Worm (Caenorhabditis elegans) whole organism, L3 larva: ENCODE results near the gene F40G12.9.

Experiments
- R02D3.7 ChIP-seq: fragments of 150-350 bp; optimal IDR thresholded peaks from 2 replicates; lab custom pipeline; 2014; ENCODE audit warnings: missing biosample characterization, missing genetic modification characterization
- ZK546.5 ChIP-seq: sonication (generic microtip); optimal IDR thresholded peaks from 2 replicates; lab custom pipeline; 2017; ENCODE audit warnings: missing biosample characterization, missing genetic modification characterization
- aly-2 ChIP-seq: fragments of 150-350 bp; optimal IDR thresholded peaks from 2 replicates; lab custom pipeline; 2014; ENCODE audit warnings: missing biosample characterization, missing genetic modification characterization
- ceh-16 ChIP-seq: sonication (generic microtip); optimal IDR thresholded peaks from 2 replicates; lab custom pipeline; 2017; ENCODE audit warnings: missing biosample characterization, missing genetic modification characterization
- ceh-28 ChIP-seq: fragments of 150-350 bp; optimal IDR thresholded peaks from 2 replicates; lab custom pipeline; 2014; ENCODE audit warnings: missing biosample characterization, missing genetic modification reagents, missing genetic modification characterization
- ceh-82 ChIP-seq: fragments of 150-350 bp; optimal IDR thresholded peaks from 2 replicates; lab custom pipeline; 2014; ENCODE audit warnings: missing biosample characterization, missing genetic modification characterization
- ceh-9 ChIP-seq: sonication (generic microtip); optimal IDR thresholded peaks from 2 replicates; lab custom pipeline; 2018; ENCODE audit warnings: missing biosample characterization, missing genetic modification characterization
- daf-12 ChIP-seq: fragments of 150-350 bp; optimal IDR thresholded peaks from 2 replicates; lab custom pipeline; 2014; ENCODE audit warnings: missing biosample characterization, missing genetic modification reagents, missing genetic modification characterization
- egl-5 ChIP-seq: fragments of 150-350 bp; optimal IDR thresholded peaks from 2 replicates; lab custom pipeline; 2017; ENCODE audit warnings: missing biosample characterization, missing genetic modification reagents, missing genetic modification characterization, inconsistent platforms
- elt-1 ChIP-seq: fragments of 150-350 bp; optimal IDR thresholded peaks from 2 replicates; lab custom pipeline; 2014; ENCODE audit warnings: missing biosample characterization, missing genetic modification characterization
- elt-2 ChIP-seq: sonication (generic microtip); optimal IDR thresholded peaks from 2 replicates; lab custom pipeline; 2016; ENCODE audit warnings: missing genetic modification reagents, mild to moderate bottlenecking, missing genetic modification characterization, missing compliant biosample characterization
- elt-3 ChIP-seq, 3 experiments: fragments of 150-350 bp in 1 of 3; sonication (generic microtip) in 2 of 3; optimal IDR thresholded peaks; 2 replicates in 2 of 3; 4 replicates in 1 of 3; lab custom pipeline; 2014 to 2017; ENCODE audit warnings: missing biosample characterization in 3 of 3, missing genetic modification characterization in 3 of 3
- eor-1 ChIP-seq, 2 experiments: fragments of 150-350 bp; optimal IDR thresholded peaks; 2 replicates each; lab custom pipeline; 2014 to 2018; ENCODE audit warnings: missing biosample characterization in 2 of 2, missing genetic modification characterization in 2 of 2
- fkh-10 ChIP-seq: sonication (generic microtip); optimal IDR thresholded peaks from 2 replicates; lab custom pipeline; 2017; ENCODE audit warnings: missing biosample characterization, missing genetic modification reagents, missing genetic modification characterization
- fos-1 ChIP-seq: fragments of 150-350 bp; optimal IDR thresholded peaks from 2 replicates; lab custom pipeline; 2014; ENCODE audit warnings: missing biosample characterization, missing genetic modification characterization
- jun-1 ChIP-seq: fragments of 150-350 bp; optimal IDR thresholded peaks from 2 replicates; lab custom pipeline; 2014; ENCODE audit warnings: missing biosample characterization, missing genetic modification reagents, missing genetic modification characterization
- lin-15B ChIP-seq: fragments of 150-350 bp; optimal IDR thresholded peaks from 2 replicates; lab custom pipeline; 2014; ENCODE audit warnings: missing biosample characterization, missing genetic modification characterization
- lin-39 ChIP-seq: fragments of 150-350 bp; optimal IDR thresholded peaks from 2 replicates; lab custom pipeline; 2018; ENCODE audit warnings: missing biosample characterization, missing genetic modification reagents, missing genetic modification characterization
- mdl-1 ChIP-seq: fragments of 150-350 bp; optimal IDR thresholded peaks from 2 replicates; lab custom pipeline; 2014; ENCODE audit warnings: missing biosample characterization, missing genetic modification characterization
- mml-1 ChIP-seq: fragments of 150-350 bp; sonication (generic microtip); optimal IDR thresholded peaks from 3 replicates; lab custom pipeline; 2014; ENCODE audit warnings: missing biosample characterization, missing genetic modification characterization
- nfya-1 ChIP-seq: sonication (generic microtip); optimal IDR thresholded peaks from 2 replicates; lab custom pipeline; 2017; ENCODE audit warnings: missing genetic modification characterization, mild to moderate bottlenecking, missing compliant biosample characterization, antibody characterized with exemption, moderate library complexity; ENCODE audit not compliant: insufficient read depth
- nhr-12 ChIP-seq: fragments of 150-350 bp; optimal IDR thresholded peaks from 2 replicates; lab custom pipeline; 2014; ENCODE audit warnings: missing biosample characterization, missing genetic modification characterization
- nhr-23 ChIP-seq: fragments of 150-350 bp; optimal IDR thresholded peaks from 2 replicates; lab custom pipeline; 2014; ENCODE audit warnings: missing biosample characterization, missing genetic modification reagents, missing genetic modification characterization
- nhr-237 ChIP-seq: fragments of 150-350 bp; optimal IDR thresholded peaks from 2 replicates; lab custom pipeline; 2014; ENCODE audit warnings: missing biosample characterization, missing genetic modification characterization
- nhr-25 ChIP-seq: sonication (generic microtip); optimal IDR thresholded peaks from 2 replicates; lab custom pipeline; 2017; ENCODE audit warnings: missing biosample characterization, missing genetic modification characterization
- nhr-28 ChIP-seq: fragments of 150-350 bp; optimal IDR thresholded peaks from 2 replicates; lab custom pipeline; 2014; ENCODE audit warnings: missing biosample characterization, missing genetic modification characterization
- nhr-43 ChIP-seq: sonication (generic microtip); optimal IDR thresholded peaks from 2 replicates; lab custom pipeline; 2016; ENCODE audit warnings: mild to moderate bottlenecking, missing genetic modification characterization, missing compliant biosample characterization; ENCODE audit not compliant: poor library complexity, severe bottlenecking
- nhr-67 ChIP-seq: fragments of 150-350 bp; optimal IDR thresholded peaks from 2 replicates; lab custom pipeline; 2014; ENCODE audit warnings: missing biosample characterization, missing genetic modification characterization
- nhr-76 ChIP-seq: fragments of 150-350 bp; sonication (generic microtip); optimal IDR thresholded peaks from 5 replicates; lab custom pipeline; 2014; ENCODE audit warnings: missing biosample characterization, missing genetic modification characterization
- nhr-77 ChIP-seq: fragments of 150-350 bp; optimal IDR thresholded peaks from 2 replicates; lab custom pipeline; 2014; ENCODE audit warnings: missing biosample characterization, missing genetic modification characterization
- pha-4 ChIP-seq: fragments of 150-350 bp; optimal IDR thresholded peaks from 2 replicates; lab custom pipeline; 2014; ENCODE audit warnings: missing biosample characterization, missing genetic modification reagents, missing genetic modification characterization
- pqm-1 ChIP-seq: fragments of 150-350 bp; optimal IDR thresholded peaks from 2 replicates; lab custom pipeline; 2017; ENCODE audit warnings: missing biosample characterization, missing genetic modification characterization, inconsistent platforms
- sea-2 ChIP-seq: fragments of 150-350 bp; sonication (generic microtip); optimal IDR thresholded peaks from 4 replicates; lab custom pipeline; 2014; ENCODE audit warnings: missing biosample characterization, missing genetic modification reagents, missing genetic modification characterization
- skn-1 ChIP-seq: fragments of 150-350 bp; optimal IDR thresholded peaks from 2 replicates; lab custom pipeline; 2014; ENCODE audit warnings: missing biosample characterization, missing genetic modification characterization
- snpc-4 ChIP-seq: fragments of 150-350 bp; optimal IDR thresholded peaks from 2 replicates; lab custom pipeline; 2014; ENCODE audit warnings: missing biosample characterization, missing genetic modification characterization
- tbx-2 ChIP-seq: sonication (generic microtip); optimal IDR thresholded peaks from 2 replicates; lab custom pipeline; 2016; ENCODE audit warnings: mild to moderate bottlenecking, missing genetic modification characterization, missing compliant biosample characterization
- unc-39 ChIP-seq: sonication (generic microtip); optimal IDR thresholded peaks from 4 replicates; lab custom pipeline; 2017; ENCODE audit warnings: missing biosample characterization, missing genetic modification characterization
- ztf-11 ChIP-seq: fragments of 150-350 bp; optimal IDR thresholded peaks from 2 replicates; lab custom pipeline; 2014; ENCODE audit warnings: missing biosample characterization, missing genetic modification characterization
- ztf-4 ChIP-seq: fragments of 150-350 bp; optimal IDR thresholded peaks from 2 replicates; lab custom pipeline; 2014; ENCODE audit warnings: missing biosample characterization, missing genetic modification characterization

Gene F40G12.9

ce11 chrV:14293667-14294194, 11.3 kb downstream of the F40G12.9 start, which contains the start of gene F14D7.2:
TSS of gene F14D7.2 (minus strand) at chrV:14293717.
- TF ChIP-seq sea-2: no peak
- no peak for TF ChIP-seq elt-2 (tag; lab: Kevin White, UChicago)
- TF ChIP-seq lin-39: no peak
- no peak for TF ChIP-seq elt-3 (tag; optimal IDR thresholded peaks at IDR 0.05; lab: Kevin White, UChicago)
- TF ChIP-seq jun-1: no peak
- no peak for TF ChIP-seq fos-1 (tag; lab: Kevin White, UChicago)
- no peak for TF ChIP-seq ztf-4
- TF ChIP-seq nhr-23 (tag; lab: Kevin White, UChicago): no peak
- no peak for TF ChIP-seq egl-5
- TF ChIP-seq unc-39: no peak
- no peak for TF ChIP-seq mml-1 (tag; lab: Kevin White, UChicago)
- TF ChIP-seq snpc-4: no peak
- TF ChIP-seq nhr-28: no peak
- TF ChIP-seq nhr-77: no peak
- TF ChIP-seq pqm-1 (tag; lab: Kevin White, UChicago): no peak
- no peak for TF ChIP-seq nhr-237 (tag; lab: Kevin White, UChicago)
- no peak for TF ChIP-seq nhr-76
- no peak for TF ChIP-seq elt-1 (tag; lab: Kevin White, UChicago)
- no peak for TF ChIP-seq lin-15B (tag; lab: Kevin White, UChicago)

ce11 chrV:14294396-14294795, 11.9 kb downstream of the F40G12.9 start, which contains the start of gene F14D7.9:
TSS of gene F14D7.9 (plus strand) at chrV:14294696.
- no peak for TF ChIP-seq nhr-12 (tag; lab: Kevin White, UChicago)
- TF ChIP-seq nhr-25: no peak
- no peak for TF ChIP-seq nhr-43 (tag; lab: Kevin White, UChicago)
- no peak for TF ChIP-seq nhr-23 (tag; lab: Kevin White, UChicago)
- no peak for TF ChIP-seq ceh-9 (tag; lab: Kevin White, UChicago)
- no peak for TF ChIP-seq skn-1 (tag; lab: Kevin White, UChicago)
- no peak for TF ChIP-seq tbx-2 (tag; lab: Kevin White, UChicago)
- TF ChIP-seq nhr-28: no peak
- TF ChIP-seq snpc-4: no peak
- no peak for TF ChIP-seq elt-2 (tag; lab: Kevin White, UChicago)
- no peak for TF ChIP-seq lin-15B (tag; lab: Kevin White, UChicago)
- TF ChIP-seq unc-39: no peak
- no peak for TF ChIP-seq fkh-10 (GFP tag; lab: Kevin White, UChicago)
- no peak for TF ChIP-seq daf-12 (tag; lab: Kevin White, UChicago)
- TF ChIP-seq ztf-11: no peak
- TF ChIP-seq ztf-4: no peak
- TF ChIP-seq nhr-67: no peak
- TF ChIP-seq nfya-1 (tag; lab: Kevin White, UChicago): no peak
- TF ChIP-seq mdl-1: no peak
- no peak for TF ChIP-seq fos-1 (tag; lab: Kevin White, UChicago)
- TF ChIP-seq, all 47 proteins: peak for 0

- TF ChIP-seq egl-5 (no peak), ceh-82 (tag; lab: Kevin White, UChicago) (no peak), nhr-237 (tag; lab: Kevin White, UChicago) (no peak), sea-2 (no peak), pha-4 (tag; lab: Kevin White, UChicago) (no peak), elt-3 (tag; optimal IDR thresholded peaks at IDR 0.05; lab: Kevin White, UChicago) (no peak), ztf-4 (no peak), fos-1 (tag; lab: Kevin White, UChicago) (no peak), elt-1 (tag; lab: Kevin White, UChicago) (no peak)
- TF ChIP-seq, all 47 proteins: peak for 0
Observed at ce11 chrV:14296499-14296898, 14.0 kb downstream of the F40G12.9 start, which contains the start of gene F14D7.3. TSS of gene F14D7.3 (plus strand) at chrV:14296799.

ce11 chrV:14299569-14300064, 17.2 kb downstream of the F40G12.9 start, which contains the start of the genes spig-3 and F14D7.12:
TSS of gene spig-3 (minus strand) at chrV:14299669.
TSS of gene F14D7.12 (plus strand) at chrV:14300014.
- TF ChIP-seq nhr-12 (tag; lab: Kevin White, UChicago) (no peak), sea-2 (no peak), nhr-25 (no peak), ZK546.5 (tag; lab: Kevin White, UChicago) (no peak), nhr-76 (no peak), aly-2 (tag; lab: Kevin White, UChicago) (no peak), R02D3.7 (tag; lab: Kevin White, UChicago) (no peak), ceh-28 (tag; lab: Kevin White, UChicago) (no peak), lin-39 (no peak), eor-1 (tag; optimal IDR thresholded peaks at IDR 0.05; lab: Kevin White, UChicago) (no peak), elt-1 (tag; lab: Kevin White, UChicago) (no peak), egl-5 (no peak), ceh-16 (tag; lab: Kevin White, UChicago) (no peak), pqm-1 (tag; lab: Kevin White, UChicago) (no peak), nhr-237 (tag; lab: Kevin White, UChicago) (no peak)
